Worm (Caenorhabditis elegans) whole organism, mixed stage, embryonic: ENCODE results near the gene mboa-6.

Experiments
- M03D4.4 ChIP-seq: sonication (generic microtip); optimal IDR thresholded peaks from 2 replicates; lab custom pipeline; 2017; ENCODE audit warnings: mild to moderate bottlenecking, missing genetic modification characterization, missing compliant biosample characterization
- bed-3 ChIP-seq: fragments of 200-800 bp; sonication (Bioruptor generic); optimal IDR thresholded peaks from 3 replicates; lab custom pipeline; 2018; ENCODE audit warnings: mild to moderate bottlenecking, missing genetic modification characterization, moderate library complexity, missing compliant biosample characterization
- blmp-1 ChIP-seq: fragments of 150-350 bp; optimal IDR thresholded peaks from 2 replicates; lab custom pipeline; 2014; ENCODE audit warnings: missing biosample characterization, missing genetic modification characterization
- ceh-39 ChIP-seq: fragments of 150-350 bp; optimal IDR thresholded peaks from 2 replicates; lab custom pipeline; 2014; ENCODE audit warnings: missing biosample characterization, missing genetic modification characterization
- ceh-43 ChIP-seq: fragments of 200-800 bp; sonication (Bioruptor generic); optimal IDR thresholded peaks from 2 replicates; lab custom pipeline; 2018; ENCODE audit warnings: mild to moderate bottlenecking, missing genetic modification characterization, moderate library complexity, missing compliant biosample characterization
- ceh-83 ChIP-seq: fragments of 200-800 bp; sonication (Bioruptor generic); optimal IDR thresholded peaks from 2 replicates; lab custom pipeline; 2018; ENCODE audit warnings: mild to moderate bottlenecking, missing genetic modification characterization, missing compliant biosample characterization
- ces-1 ChIP-seq: fragments of 150-350 bp; optimal IDR thresholded peaks from 2 replicates; lab custom pipeline; 2014; ENCODE audit warnings: missing biosample characterization, missing genetic modification reagents, missing genetic modification characterization
- cnd-1 ChIP-seq: fragments of 200-800 bp; sonication (Bioruptor generic); optimal IDR thresholded peaks from 2 replicates; lab custom pipeline; 2018; ENCODE audit warnings: mild to moderate bottlenecking, missing genetic modification characterization, missing compliant biosample characterization
- drap-1 ChIP-seq: fragments of 200-800 bp; sonication (Bioruptor generic); optimal IDR thresholded peaks from 3 replicates; lab custom pipeline; 2018; ENCODE audit warnings: mild to moderate bottlenecking, missing genetic modification characterization, missing compliant biosample characterization
- elt-3 ChIP-seq: fragments of 150-350 bp; optimal IDR thresholded peaks from 2 replicates; lab custom pipeline; 2014; ENCODE audit warnings: missing biosample characterization, missing genetic modification characterization
- flh-1 ChIP-seq: fragments of 200-800 bp; sonication (Bioruptor generic); optimal IDR thresholded peaks from 2 replicates; lab custom pipeline; 2018; ENCODE audit warnings: mild to moderate bottlenecking, missing genetic modification characterization, moderate library complexity, missing compliant biosample characterization
- ham-2 ChIP-seq: fragments of 200-800 bp; sonication (Bioruptor generic); optimal IDR thresholded peaks from 2 replicates; lab custom pipeline; 2018; ENCODE audit warnings: mild to moderate bottlenecking, missing genetic modification characterization, missing compliant biosample characterization
- hlh-1 ChIP-seq: fragments of 150-350 bp; optimal IDR thresholded peaks from 2 replicates; lab custom pipeline; 2014; ENCODE audit warnings: missing biosample characterization, missing genetic modification reagents, missing genetic modification characterization
- lin-13 ChIP-seq: fragments of 150-350 bp; optimal IDR thresholded peaks from 2 replicates; lab custom pipeline; 2014; ENCODE audit warnings: missing biosample characterization, missing genetic modification characterization
- lin-32 ChIP-seq: fragments of 200-800 bp; sonication (Bioruptor generic); optimal IDR thresholded peaks from 2 replicates; lab custom pipeline; 2018; ENCODE audit warnings: mild to moderate bottlenecking, missing genetic modification characterization, missing compliant biosample characterization
- lsy-2 ChIP-seq: fragments of 150-350 bp; optimal IDR thresholded peaks from 2 replicates; lab custom pipeline; 2014; ENCODE audit warnings: missing biosample characterization, missing genetic modification characterization
- mab-5 ChIP-seq: fragments of 150-350 bp; optimal IDR thresholded peaks from 2 replicates; lab custom pipeline; 2014; ENCODE audit warnings: missing biosample characterization, missing genetic modification characterization
- mep-1 ChIP-seq: fragments of 150-350 bp; optimal IDR thresholded peaks from 2 replicates; lab custom pipeline; 2017; ENCODE audit warnings: missing biosample characterization, missing genetic modification reagents, missing genetic modification characterization, inconsistent platforms
- mls-2 ChIP-seq: sonication (generic microtip); optimal IDR thresholded peaks from 2 replicates; lab custom pipeline; 2016; ENCODE audit warnings: mild to moderate bottlenecking, missing genetic modification characterization, moderate library complexity, missing compliant biosample characterization
- nhr-12 ChIP-seq: fragments of 150-350 bp; optimal IDR thresholded peaks from 2 replicates; lab custom pipeline; 2014; ENCODE audit warnings: missing biosample characterization, missing genetic modification characterization
- nhr-2 ChIP-seq: fragments of 150-350 bp; optimal IDR thresholded peaks from 2 replicates; lab custom pipeline; 2014; ENCODE audit warnings: missing biosample characterization, missing genetic modification characterization
- nhr-237 ChIP-seq: fragments of 150-350 bp; optimal IDR thresholded peaks from 2 replicates; lab custom pipeline; 2014; ENCODE audit warnings: missing biosample characterization, missing genetic modification characterization
- nhr-28 ChIP-seq: fragments of 150-350 bp; optimal IDR thresholded peaks from 2 replicates; lab custom pipeline; 2014; ENCODE audit warnings: missing biosample characterization, missing genetic modification characterization
- nhr-76 ChIP-seq: sonication (generic microtip); optimal IDR thresholded peaks from 2 replicates; lab custom pipeline; 2017; ENCODE audit warnings: missing biosample characterization, missing genetic modification characterization
- pha-4 ChIP-seq: fragments of 150-350 bp; optimal IDR thresholded peaks from 2 replicates; lab custom pipeline; 2018; ENCODE audit warnings: missing biosample characterization, missing genetic modification reagents, missing genetic modification characterization
- sem-2 ChIP-seq: fragments of 200-800 bp; sonication (Bioruptor generic); optimal IDR thresholded peaks from 2 replicates; lab custom pipeline; 2018; ENCODE audit warnings: mild to moderate bottlenecking, missing genetic modification characterization, missing compliant biosample characterization
- snpc-4 ChIP-seq: fragments of 150-350 bp; optimal IDR thresholded peaks from 2 replicates; lab custom pipeline; 2014; ENCODE audit warnings: missing biosample characterization, missing genetic modification characterization
- sptf-1 ChIP-seq: sonication (generic microtip); optimal IDR thresholded peaks from 2 replicates; lab custom pipeline; 2017; ENCODE audit warnings: mild to moderate bottlenecking, missing genetic modification characterization, moderate library complexity, missing compliant biosample characterization
- tbx-8 ChIP-seq: fragments of 200-800 bp; sonication (Bioruptor generic); optimal IDR thresholded peaks from 2 replicates; lab custom pipeline; 2018; ENCODE audit warnings: mild to moderate bottlenecking, missing genetic modification characterization, moderate library complexity, missing compliant biosample characterization
- unc-120 ChIP-seq: sonication (generic microtip); optimal IDR thresholded peaks from 2 replicates; lab custom pipeline; 2017; ENCODE audit warnings: missing genetic modification characterization, missing compliant biosample characterization; ENCODE audit not compliant: poor library complexity, severe bottlenecking
- unc-39 ChIP-seq: fragments of 150-350 bp; optimal IDR thresholded peaks from 2 replicates; lab custom pipeline; 2014; ENCODE audit warnings: missing biosample characterization, missing genetic modification characterization
- unc-62 ChIP-seq: fragments of 150-350 bp; optimal IDR thresholded peaks from 2 replicates; lab custom pipeline; 2014; ENCODE audit warnings: missing biosample characterization, missing genetic modification reagents, missing genetic modification characterization
- zip-8 ChIP-seq: fragments of 150-350 bp; optimal IDR thresholded peaks from 2 replicates; lab custom pipeline; 2014; ENCODE audit warnings: missing biosample characterization, missing genetic modification characterization
- ztf-11 ChIP-seq: fragments of 150-350 bp; optimal IDR thresholded peaks from 2 replicates; lab custom pipeline; 2014; ENCODE audit warnings: missing biosample characterization, missing genetic modification characterization

mboa-6 gene

DNA sequence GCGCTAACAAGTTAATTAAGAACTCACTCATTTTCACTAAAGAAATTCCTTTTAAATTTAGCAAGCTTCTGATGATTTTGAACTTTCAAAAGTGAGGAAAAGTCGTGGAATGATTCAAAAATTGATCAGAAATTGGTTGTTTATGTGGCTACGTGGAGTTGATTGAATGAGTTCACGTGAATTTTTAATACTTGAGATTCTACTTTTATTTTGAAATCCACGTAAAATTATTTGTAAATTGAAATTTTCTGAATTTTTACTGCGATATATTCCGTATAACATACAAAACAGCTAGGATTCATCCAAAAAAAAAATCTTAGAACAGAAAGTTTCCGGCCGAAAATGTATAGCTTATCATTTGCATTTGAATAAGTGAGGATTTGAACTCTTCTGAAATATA, 8.1 kb upstream of the mboa-6 start, which contains the start of gene moa-1:
Gene moa-1, minus strand, starts transcription at position 101 of the 400 bp plus-strand sequence.
- TF ChIP-seq unc-120 (no peak), cnd-1 (tag; lab: Kevin White, UChicago) (no peak), hlh-1 (tag; lab: Kevin White, UChicago) (no peak), ceh-43 (GFP tag; lab: Kevin White, UChicago) (no peak), ceh-83 (no peak)

DNA sequence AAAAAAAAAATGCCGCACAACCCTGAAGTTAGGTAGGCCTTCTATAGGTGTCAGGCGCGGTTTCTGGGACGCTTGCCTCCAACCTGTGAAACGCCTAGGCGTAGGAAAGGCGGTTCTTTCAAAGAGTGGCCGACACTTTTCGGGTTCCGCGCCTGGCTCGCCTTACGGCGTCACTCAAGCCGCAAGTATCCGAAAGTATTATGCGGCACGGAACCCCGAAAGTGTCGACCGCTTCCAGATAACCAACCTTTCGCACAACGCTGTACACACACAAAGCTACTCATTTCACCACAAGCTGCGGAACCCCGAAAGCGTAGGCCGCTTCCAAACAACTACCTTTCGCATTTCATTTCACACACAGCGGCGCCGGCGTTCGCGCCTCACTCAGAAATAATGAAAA, 1.4 kb upstream of the mboa-6 start:
- no peak for TF ChIP-seq M03D4.4 (tag; lab: Kevin White, UChicago)
- TF ChIP-seq ceh-83: peak; percentile 1
- no peak for TF ChIP-seq lsy-2 (tag; lab: Kevin White, UChicago)
- TF ChIP-seq blmp-1 (tag; lab: Kevin White, UChicago): no peak

DNA sequence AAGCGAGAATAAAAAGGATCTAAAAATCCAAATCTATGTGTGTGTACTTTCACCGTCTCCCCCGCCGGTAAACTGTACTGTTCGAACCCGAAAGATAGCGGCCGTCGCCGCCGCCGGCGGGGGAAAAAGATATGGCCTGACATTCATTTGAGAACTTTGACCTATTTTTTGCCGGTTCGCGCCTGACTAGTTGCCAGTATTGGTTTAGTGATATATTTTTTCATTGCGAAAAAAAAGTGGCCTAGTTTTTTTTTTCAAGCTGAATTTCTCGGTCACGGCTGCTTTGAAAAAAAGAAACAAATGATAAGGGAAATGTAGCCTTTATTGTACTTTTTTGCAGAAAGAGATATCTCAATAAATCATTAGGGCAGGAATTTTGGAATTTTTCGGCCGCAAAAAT, 807 bp upstream of the mboa-6 start:
- TF ChIP-seq snpc-4 (tag; lab: Kevin White, UChicago) (no peak), sptf-1 (no peak), pha-4 (tag; lab: Kevin White, UChicago) (no peak), elt-3 (no peak), ztf-11 (tag; lab: Kevin White, UChicago) (no peak), ham-2 (GFP tag; lab: Kevin White, UChicago) (no peak), cnd-1 (tag; lab: Kevin White, UChicago) (no peak), tbx-8 (no peak), nhr-237 (tag; lab: Kevin White, UChicago) (no peak), M03D4.4 (tag; lab: Kevin White, UChicago) (no peak)

DNA sequence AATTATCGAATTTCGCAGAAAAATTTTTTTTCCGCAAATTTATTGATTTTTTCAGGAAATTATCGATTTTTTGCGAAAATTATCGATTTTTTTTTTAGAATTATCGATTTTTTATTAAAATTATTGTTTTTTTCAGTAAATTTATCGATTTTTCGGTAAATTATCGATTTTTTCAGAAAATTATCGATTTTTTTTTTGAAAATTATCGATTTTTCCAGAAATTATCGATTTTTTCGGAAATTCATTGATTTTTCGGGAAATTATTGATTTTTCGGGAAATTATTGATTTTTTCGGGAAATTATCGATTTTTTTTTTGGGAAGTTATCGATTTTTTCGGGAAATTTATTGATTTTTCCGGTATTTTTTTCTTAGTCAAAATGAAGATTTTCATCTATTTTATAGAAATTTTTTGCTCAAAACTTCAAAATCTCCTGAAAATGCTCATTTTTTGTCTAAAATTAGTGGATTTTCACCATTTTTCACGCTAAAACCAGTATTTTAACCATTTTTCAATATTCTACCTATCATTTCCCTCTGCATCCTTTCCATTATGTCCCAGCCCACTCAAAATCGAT, 6.1 kb downstream of the mboa-6 start:
- TF ChIP-seq unc-120 (no peak), flh-1 (GFP tag; lab: Kevin White, UChicago) (no peak), ceh-83 (no peak), pha-4 (tag; lab: Kevin White, UChicago) (no peak), nhr-237 (tag; lab: Kevin White, UChicago) (no peak), sptf-1 (no peak), nhr-28 (tag; lab: Kevin White, UChicago) (no peak), elt-3 (no peak), ham-2 (GFP tag; lab: Kevin White, UChicago) (no peak), ceh-39 (tag; lab: Kevin White, UChicago) (no peak), mab-5 (tag; lab: Kevin White, UChicago) (no peak), unc-39 (no peak), mls-2 (tag; lab: Kevin White, UChicago) (no peak), nhr-12 (no peak), M03D4.4 (tag; lab: Kevin White, UChicago) (no peak), blmp-1 (tag; lab: Kevin White, UChicago) (no peak), hlh-1 (tag; lab: Kevin White, UChicago) (no peak), tbx-8 (no peak)
- TF ChIP-seq, all 35 proteins: peak for 0

ce11 chrIII:1951388-1951787, 10.4 kb downstream of the mboa-6 start, which contains the start of gene F53A3.7:
TSS of gene F53A3.7 (plus strand) at chrIII:1951526.
- TF ChIP-seq flh-1 (GFP tag; lab: Kevin White, UChicago) (no peak), nhr-2 (tag; lab: Kevin White, UChicago) (no peak), elt-3 (no peak), ham-2 (GFP tag; lab: Kevin White, UChicago) (no peak), ztf-11 (tag; lab: Kevin White, UChicago) (no peak), lin-13 (tag; lab: Kevin White, UChicago) (no peak), drap-1 (GFP tag; lab: Kevin White, UChicago) (no peak), cnd-1 (tag; lab: Kevin White, UChicago) (no peak), ces-1 (GFP tag; lab: Kevin White, UChicago) (no peak), tbx-8 (no peak), ceh-43 (GFP tag; lab: Kevin White, UChicago) (no peak), pha-4 (tag; lab: Kevin White, UChicago) (no peak), zip-8 (tag; lab: Kevin White, UChicago) (no peak), lsy-2 (tag; lab: Kevin White, UChicago) (no peak), nhr-237 (tag; lab: Kevin White, UChicago) (no peak)

DNA sequence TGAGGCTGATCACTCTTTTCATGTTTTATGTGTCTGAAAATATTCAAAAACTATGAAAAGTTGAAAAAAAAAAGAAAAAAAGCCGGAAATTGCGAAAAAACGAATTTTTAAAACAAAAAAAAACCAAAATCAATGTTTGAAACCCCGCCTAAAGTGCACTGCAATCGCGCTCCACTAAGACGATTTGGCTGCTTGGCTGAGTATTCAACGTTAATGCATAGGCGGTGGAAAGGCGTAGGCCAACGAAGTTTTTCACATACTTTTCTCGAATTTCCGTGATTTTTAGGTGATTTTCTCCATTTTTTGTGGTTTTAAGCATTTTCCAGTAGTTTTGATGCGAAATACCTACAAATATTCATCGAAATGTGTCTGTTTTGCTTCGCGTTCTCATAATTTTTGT, 11.5 kb downstream of the mboa-6 start, which contains the start of the genes polh-1 and rps-22:
Gene polh-1, minus strand, starts transcription at position 34 of the 400 bp plus-strand sequence.
Gene rps-22, plus strand, starts transcription at position 300 of the 400 bp plus-strand sequence.
- TF ChIP-seq drap-1 (GFP tag; lab: Kevin White, UChicago) (peak; percentile 16), mls-2 (tag; lab: Kevin White, UChicago) (no peak), pha-4 (tag; lab: Kevin White, UChicago) (peak; percentile 94), blmp-1 (tag; lab: Kevin White, UChicago) (no peak), elt-3 (peak; percentile 19), hlh-1 (tag; lab: Kevin White, UChicago) (peak; percentile 77), mab-5 (tag; lab: Kevin White, UChicago) (peak; percentile 49), sptf-1 (peak; percentile 75), snpc-4 (tag; lab: Kevin White, UChicago) (no peak), unc-62 (peak; percentile 53), lin-13 (tag; lab: Kevin White, UChicago) (peak; percentile 97), ceh-83 (peak; percentile 52), lsy-2 (tag; lab: Kevin White, UChicago) (peak; percentile 90), unc-120 (no peak), flh-1 (GFP tag; lab: Kevin White, UChicago) (no peak), ces-1 (GFP tag; lab: Kevin White, UChicago) (peak; percentile 85), lin-32 (GFP tag; lab: Kevin White, UChicago) (no peak), zip-8 (tag; lab: Kevin White, UChicago) (no peak), bed-3 (no peak), tbx-8 (no peak), mep-1 (peak; percentile 98), nhr-76 (tag; lab: Kevin White, UChicago) (no peak), sem-2 (GFP tag; lab: Kevin White, UChicago) (no peak), nhr-12 (no peak)
